Worm (Caenorhabditis elegans): Measurements from ENCODE around the gene sdn-1.

sdn-1 gene

ce11 chrX:10545716-10546115 lies 47.4 kb downstream of the sdn-1 start, which contains the start of gene F59F5.5:
TSS of gene F59F5.5 (plus strand) at chrX:10546016.
- no peak for TF ChIP-seq tra-4 (tag; optimal IDR thresholded peaks at IDR 0.05)
- TF ChIP-seq ama-1 (optimal IDR thresholded peaks at IDR 0.05): no peak
- no peak for TF ChIP-seq hmg-4 (GFP tag; optimal IDR thresholded peaks at IDR 0.05)
- TF ChIP-seq ceh-13 (GFP tag; optimal IDR thresholded peaks at IDR 0.05): no peak
- no peak for TF ChIP-seq hnd-1 (tag; optimal IDR thresholded peaks at IDR 0.05)
- no peak for TF ChIP-seq hmbx-1 (tag; optimal IDR thresholded peaks at IDR 0.05)

ce11 chrX:10542313-10543048 lies 50.7 kb downstream of the sdn-1 start, which contains the start of the genes F59F5.3 and F59F5.4:
TSS of gene F59F5.3 (minus strand) at chrX:10542413.
TSS of gene F59F5.4 (plus strand) at chrX:10542998.
- TF ChIP-seq hmbx-1 (tag; optimal IDR thresholded peaks at IDR 0.05) (no peak), ceh-36 (tag; optimal IDR thresholded peaks at IDR 0.05) (no peak), sea-1 (GFP tag; conservative IDR thresholded peaks at IDR 0.05) (no peak), pes-1 (GFP tag; IDR thresholded peaks at IDR 0.05) (no peak), F13C5.2 (tag; optimal IDR thresholded peaks at IDR 0.05) (no peak), scrt-1 (GFP tag; IDR thresholded peaks at IDR 0.05) (no peak), ama-1 (optimal IDR thresholded peaks at IDR 0.05) (no peak), tra-4 (tag; optimal IDR thresholded peaks at IDR 0.05) (no peak), hmg-4 (GFP tag; optimal IDR thresholded peaks at IDR 0.05) (no peak), tbx-37 (GFP tag; conservative IDR thresholded peaks at IDR 0.05) (no peak)

- TF ChIP-seq tbx-37 (GFP tag; conservative IDR thresholded peaks at IDR 0.05): no peak
- TF ChIP-seq ceh-13 (GFP tag; optimal IDR thresholded peaks at IDR 0.05): no peak
- no peak for TF ChIP-seq scrt-1 (GFP tag; IDR thresholded peaks at IDR 0.05)
- no peak for TF ChIP-seq F13C5.2 (tag; optimal IDR thresholded peaks at IDR 0.05)
- no peak for TF ChIP-seq flt-1 (GFP tag; IDR thresholded peaks at IDR 0.05)
- TF ChIP-seq ama-1 (optimal IDR thresholded peaks at IDR 0.05): no peak
- no peak for TF ChIP-seq sea-1 (GFP tag; conservative IDR thresholded peaks at IDR 0.05)
- no peak for TF ChIP-seq tra-4 (tag; optimal IDR thresholded peaks at IDR 0.05)
- TF ChIP-seq hmg-4 (GFP tag; optimal IDR thresholded peaks at IDR 0.05): no peak
- TF ChIP-seq hmbx-1 (tag; optimal IDR thresholded peaks at IDR 0.05): no peak
These were observed 51.3 kb downstream of the sdn-1 start for ce11 chrX:10541789-10542188.
